Fruit fly (Drosophila melanogaster): ENCODE results near the gene Prosalpha6T.

The Prosalpha6T gene

DNA sequence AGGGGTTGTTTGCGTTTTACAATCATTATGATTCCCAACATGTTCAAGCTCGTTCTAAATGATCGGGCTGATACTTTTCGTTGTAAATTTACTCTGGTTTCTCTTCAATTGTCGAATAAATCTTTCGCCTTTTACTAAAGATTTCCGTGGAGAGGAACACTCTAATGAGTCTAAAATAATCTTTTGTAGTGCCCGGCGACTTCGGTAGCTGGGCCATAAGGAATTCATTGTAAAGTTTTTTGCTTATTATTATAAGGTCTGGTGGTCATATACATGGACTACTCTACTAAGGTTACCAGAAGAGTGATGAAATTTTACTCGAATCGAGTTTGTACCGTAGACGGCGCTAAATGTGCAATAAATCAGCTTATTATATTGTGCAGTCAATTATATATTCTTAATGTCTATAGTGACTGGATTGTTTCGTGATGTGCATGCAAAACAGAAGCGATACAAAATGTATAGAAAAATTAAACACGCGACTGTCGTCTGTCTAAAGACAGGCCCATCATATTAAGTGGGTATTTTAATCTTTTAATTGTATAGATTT lies 13.0 kb downstream of the Prosalpha6T start:
- TF ChIP-seq tj (GFP tag; optimal IDR thresholded peaks at IDR 0.05) = no peak
- TF ChIP-seq CG14711 (tag; optimal IDR thresholded peaks at IDR 0.05) = no peak
- no peak for TF ChIP-seq CG7101 (tag; optimal IDR thresholded peaks at IDR 0.05)
- TF ChIP-seq CG1620 (GFP tag; optimal IDR thresholded peaks at IDR 0.05) = no peak
- no peak for TF ChIP-seq Crg-1 (GFP tag; optimal IDR thresholded peaks at IDR 0.05)
- TF ChIP-seq cic (GFP tag; optimal IDR thresholded peaks at IDR 0.05) = no peak
- no peak for TF ChIP-seq kay (GFP tag; ENCODE audit: borderline replicate concordance)
- TF ChIP-seq Clk (GFP tag; optimal IDR thresholded peaks at IDR 0.05) = no peak
- TF ChIP-seq cnc (optimal IDR thresholded peaks at IDR 0.05) = no peak
- TF ChIP-seq CG33017 (tag; optimal IDR thresholded peaks at IDR 0.05) = no peak
- no peak for TF ChIP-seq Hr96 (GFP tag; optimal IDR thresholded peaks at IDR 0.05)

DNA sequence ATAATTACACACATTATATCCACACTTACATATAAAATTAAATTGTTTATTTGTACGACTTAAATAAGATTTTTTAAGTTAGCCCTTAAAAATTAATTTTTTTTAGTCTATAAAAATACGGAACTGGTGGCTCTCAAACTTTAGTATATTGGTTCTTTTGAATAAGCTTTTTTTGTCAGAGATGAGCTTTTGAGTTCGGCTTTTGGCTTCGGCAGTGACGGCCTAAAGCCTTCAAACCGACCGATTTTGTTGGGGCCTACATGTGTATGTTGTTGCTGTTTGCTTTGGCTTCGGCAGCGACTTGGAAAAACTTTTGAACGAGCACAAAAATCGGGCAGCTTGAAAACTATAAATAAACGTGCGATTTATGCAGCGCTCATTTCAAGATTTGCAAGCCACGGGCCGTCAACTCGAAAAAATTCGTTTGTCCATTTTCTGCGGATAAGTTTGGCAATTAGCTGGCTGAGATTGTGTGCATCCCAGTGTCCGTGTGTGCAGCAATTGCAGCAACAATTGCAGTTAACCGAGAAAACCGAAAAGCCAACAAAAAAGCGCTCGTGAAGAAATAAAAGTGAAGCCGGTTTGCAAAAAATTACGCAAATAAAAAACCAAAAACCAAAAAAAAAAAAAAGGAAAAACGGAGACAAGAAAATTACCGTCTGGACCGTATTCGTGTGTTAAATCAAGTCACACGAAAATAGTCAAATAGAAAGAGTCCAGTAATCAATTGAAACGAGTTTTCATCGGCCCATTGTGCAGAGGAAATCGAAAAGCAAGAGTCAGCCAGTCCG lies 14.2 kb downstream of the Prosalpha6T start, which contains the start of gene CG16820:
Gene CG16820 (plus strand): TSS at position 378 of the 791 bp plus-strand sequence.
- TF ChIP-seq kay (GFP tag; ENCODE audit: borderline replicate concordance) (peak; percentile 24), Clk (GFP tag; optimal IDR thresholded peaks at IDR 0.05) (no peak)

DNA sequence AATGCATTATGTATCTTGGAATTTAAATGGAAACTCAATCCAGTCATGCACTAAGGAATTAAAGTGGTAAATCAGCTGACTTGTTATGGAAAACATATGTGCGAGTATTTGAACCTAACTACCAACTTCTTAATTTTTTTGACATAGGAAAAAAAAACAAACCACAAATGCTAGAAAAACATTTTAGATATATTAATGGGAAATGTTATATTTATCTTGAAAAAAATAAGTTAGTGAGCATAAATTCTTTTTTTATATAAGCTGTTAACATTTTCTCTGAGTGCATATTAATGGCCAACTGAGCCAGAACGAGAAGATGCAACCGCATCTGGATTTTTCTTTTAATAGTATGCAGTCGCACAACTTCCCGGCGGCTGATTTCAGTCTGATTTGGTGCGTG lies 19.3 kb downstream of the Prosalpha6T start:
- no peak for TF ChIP-seq pad (GFP tag; optimal IDR thresholded peaks at IDR 0.05)
- no peak for TF ChIP-seq kay (GFP tag; ENCODE audit: borderline replicate concordance)
- TF ChIP-seq cnc (optimal IDR thresholded peaks at IDR 0.05) = no peak
- TF ChIP-seq CG7045 (GFP tag; optimal IDR thresholded peaks at IDR 0.05) = no peak
- no peak for TF ChIP-seq CG14711 (tag; optimal IDR thresholded peaks at IDR 0.05)
- no peak for TF ChIP-seq Mnt (GFP tag; optimal IDR thresholded peaks at IDR 0.05)
- no peak for TF ChIP-seq tj (GFP tag; optimal IDR thresholded peaks at IDR 0.05)
- TF ChIP-seq CG33017 (tag; optimal IDR thresholded peaks at IDR 0.05) = no peak
- TF ChIP-seq CG1620 (GFP tag; optimal IDR thresholded peaks at IDR 0.05) = no peak
- no peak for TF ChIP-seq CG11617 (GFP tag; optimal IDR thresholded peaks at IDR 0.05)
- TF ChIP-seq bab1 (GFP tag; optimal IDR thresholded peaks at IDR 0.05) = no peak
- no peak for TF ChIP-seq toe (GFP tag; optimal IDR thresholded peaks at IDR 0.05)
- no peak for TF ChIP-seq cic (GFP tag; optimal IDR thresholded peaks at IDR 0.05)
- TF ChIP-seq Clk (GFP tag; optimal IDR thresholded peaks at IDR 0.05) = no peak
- TF ChIP-seq CG7101 (tag; optimal IDR thresholded peaks at IDR 0.05) = no peak
- TF ChIP-seq Crg-1 (GFP tag; optimal IDR thresholded peaks at IDR 0.05) = no peak
- TF ChIP-seq Hr96 (GFP tag; optimal IDR thresholded peaks at IDR 0.05) = no peak
- TF ChIP-seq CG12768 (GFP tag; optimal IDR thresholded peaks at IDR 0.05) = no peak

DNA sequence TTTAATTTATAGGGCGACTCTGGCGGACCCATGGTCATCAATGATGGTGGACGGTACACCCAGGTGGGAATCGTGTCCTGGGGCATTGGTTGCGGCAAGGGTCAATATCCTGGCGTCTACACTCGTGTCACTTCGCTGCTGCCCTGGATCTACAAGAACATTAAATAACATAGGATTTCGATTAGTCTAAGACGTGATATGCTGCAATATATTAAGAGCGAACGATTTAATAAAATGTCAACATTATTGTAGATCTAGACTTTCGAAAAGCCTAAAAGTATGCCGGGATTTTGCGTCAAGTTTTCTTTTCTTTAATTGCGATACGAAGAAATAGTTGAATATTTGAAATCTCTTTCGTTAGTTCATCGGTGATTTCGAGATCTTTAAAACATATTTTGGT lies 25.3 kb downstream of the Prosalpha6T start, which contains the start of gene Naa20B:
Gene Naa20B (plus strand): TSS at position 301 of the 400 bp plus-strand sequence.
- no peak for TF ChIP-seq toe (GFP tag; optimal IDR thresholded peaks at IDR 0.05)
- no peak for TF ChIP-seq CG11617 (GFP tag; optimal IDR thresholded peaks at IDR 0.05)
- no peak for TF ChIP-seq pad (GFP tag; optimal IDR thresholded peaks at IDR 0.05)
- TF ChIP-seq cic (GFP tag; optimal IDR thresholded peaks at IDR 0.05) = no peak
- no peak for TF ChIP-seq CG1620 (GFP tag; optimal IDR thresholded peaks at IDR 0.05)
- TF ChIP-seq CG7045 (GFP tag; optimal IDR thresholded peaks at IDR 0.05) = no peak
- TF ChIP-seq Clk (GFP tag; optimal IDR thresholded peaks at IDR 0.05) = no peak
- no peak for TF ChIP-seq CG14711 (tag; optimal IDR thresholded peaks at IDR 0.05)
- TF ChIP-seq Mnt (GFP tag; optimal IDR thresholded peaks at IDR 0.05) = no peak
- no peak for TF ChIP-seq CG33017 (tag; optimal IDR thresholded peaks at IDR 0.05)
- no peak for TF ChIP-seq CG5204 (GFP tag; optimal IDR thresholded peaks at IDR 0.05)
- no peak for TF ChIP-seq Hr96 (GFP tag; optimal IDR thresholded peaks at IDR 0.05)
- TF ChIP-seq CG12768 (GFP tag; optimal IDR thresholded peaks at IDR 0.05) = no peak
- no peak for TF ChIP-seq kay (GFP tag; ENCODE audit: borderline replicate concordance)
- no peak for TF ChIP-seq bab1 (GFP tag; optimal IDR thresholded peaks at IDR 0.05)
- TF ChIP-seq Crg-1 (GFP tag; optimal IDR thresholded peaks at IDR 0.05) = no peak
- TF ChIP-seq ovo (GFP tag; optimal IDR thresholded peaks at IDR 0.05) = no peak
- TF ChIP-seq tj (GFP tag; optimal IDR thresholded peaks at IDR 0.05) = no peak

DNA sequence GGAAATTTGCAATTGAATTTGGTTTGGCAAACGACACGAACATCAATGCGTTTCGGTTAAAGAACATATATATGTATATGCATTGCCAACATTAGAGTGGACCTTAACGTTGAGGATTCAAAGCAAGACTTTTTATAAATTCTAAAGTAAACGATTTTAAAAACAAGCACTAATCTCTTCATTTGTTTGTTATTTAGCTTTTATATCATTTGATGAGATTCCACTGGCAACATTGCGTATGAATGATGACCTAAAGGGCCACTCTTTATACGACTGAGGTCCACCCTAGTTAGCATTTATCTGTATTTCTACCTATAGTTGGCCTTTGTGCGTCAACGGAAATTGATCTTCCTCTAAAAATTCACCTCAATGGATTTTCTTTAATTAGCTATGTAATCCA lies 26.9 kb downstream of the Prosalpha6T start:
- TF ChIP-seq CG7045 (GFP tag; optimal IDR thresholded peaks at IDR 0.05) = no peak
- TF ChIP-seq cnc (optimal IDR thresholded peaks at IDR 0.05) = no peak
- TF ChIP-seq CG5204 (GFP tag; optimal IDR thresholded peaks at IDR 0.05) = no peak
- TF ChIP-seq CG1620 (GFP tag; optimal IDR thresholded peaks at IDR 0.05) = no peak
- TF ChIP-seq Crg-1 (GFP tag; optimal IDR thresholded peaks at IDR 0.05) = no peak
- no peak for TF ChIP-seq tj (GFP tag; optimal IDR thresholded peaks at IDR 0.05)
- no peak for TF ChIP-seq CG12768 (GFP tag; optimal IDR thresholded peaks at IDR 0.05)
- TF ChIP-seq cic (GFP tag; optimal IDR thresholded peaks at IDR 0.05) = no peak
- no peak for TF ChIP-seq Clk (GFP tag; optimal IDR thresholded peaks at IDR 0.05)
- TF ChIP-seq Hr96 (GFP tag; optimal IDR thresholded peaks at IDR 0.05) = no peak
- no peak for TF ChIP-seq bab1 (GFP tag; optimal IDR thresholded peaks at IDR 0.05)
- no peak for TF ChIP-seq CG11617 (GFP tag; optimal IDR thresholded peaks at IDR 0.05)
- no peak for TF ChIP-seq Mnt (GFP tag; optimal IDR thresholded peaks at IDR 0.05)
- TF ChIP-seq CG33017 (tag; optimal IDR thresholded peaks at IDR 0.05) = no peak
- TF ChIP-seq ovo (GFP tag; optimal IDR thresholded peaks at IDR 0.05) = no peak
- no peak for TF ChIP-seq pad (GFP tag; optimal IDR thresholded peaks at IDR 0.05)
- no peak for TF ChIP-seq toe (GFP tag; optimal IDR thresholded peaks at IDR 0.05)
- no peak for TF ChIP-seq kay (GFP tag; ENCODE audit: borderline replicate concordance)
- TF ChIP-seq CG14711 (tag; optimal IDR thresholded peaks at IDR 0.05) = no peak
- no peak for TF ChIP-seq CG7101 (tag; optimal IDR thresholded peaks at IDR 0.05)

DNA sequence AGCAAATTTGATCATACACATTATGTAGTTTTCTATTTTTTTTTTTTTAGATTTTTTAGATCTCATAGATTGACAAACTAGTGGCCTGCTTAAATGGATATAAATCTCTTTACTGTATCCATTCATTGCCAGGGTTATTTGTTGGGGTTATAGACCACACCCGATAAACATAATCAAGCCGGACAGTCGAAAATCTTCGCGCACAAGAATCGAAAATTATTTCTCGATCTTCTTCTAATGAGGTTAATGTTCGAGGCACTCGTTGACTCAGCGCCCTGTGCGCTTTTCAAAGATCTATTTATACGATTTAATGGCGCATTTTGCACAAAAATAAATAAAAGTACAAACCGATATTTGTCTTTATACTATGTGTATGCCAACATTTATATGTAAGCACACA lies 27.8 kb downstream of the Prosalpha6T start, which contains the start of gene CG31730:
Gene CG31730 (minus strand): TSS at position 101 of the 400 bp plus-strand sequence.
- TF ChIP-seq Crg-1 (GFP tag; optimal IDR thresholded peaks at IDR 0.05) = no peak
- no peak for TF ChIP-seq CG33017 (tag; optimal IDR thresholded peaks at IDR 0.05)
- TF ChIP-seq CG1620 (GFP tag; optimal IDR thresholded peaks at IDR 0.05) = no peak
- no peak for TF ChIP-seq CG7045 (GFP tag; optimal IDR thresholded peaks at IDR 0.05)
- TF ChIP-seq bab1 (GFP tag; optimal IDR thresholded peaks at IDR 0.05) = no peak
- TF ChIP-seq Clk (GFP tag; optimal IDR thresholded peaks at IDR 0.05) = no peak
- TF ChIP-seq cic (GFP tag; optimal IDR thresholded peaks at IDR 0.05) = no peak
- TF ChIP-seq kay (GFP tag; ENCODE audit: borderline replicate concordance) = no peak
- TF ChIP-seq CG5204 (GFP tag; optimal IDR thresholded peaks at IDR 0.05) = no peak
- TF ChIP-seq CG7101 (tag; optimal IDR thresholded peaks at IDR 0.05) = no peak
- TF ChIP-seq CG12768 (GFP tag; optimal IDR thresholded peaks at IDR 0.05) = no peak
- no peak for TF ChIP-seq Mnt (GFP tag; optimal IDR thresholded peaks at IDR 0.05)
- no peak for TF ChIP-seq cnc (optimal IDR thresholded peaks at IDR 0.05)
- no peak for TF ChIP-seq Hr96 (GFP tag; optimal IDR thresholded peaks at IDR 0.05)
- no peak for TF ChIP-seq toe (GFP tag; optimal IDR thresholded peaks at IDR 0.05)
- no peak for TF ChIP-seq CG14711 (tag; optimal IDR thresholded peaks at IDR 0.05)
- no peak for TF ChIP-seq pad (GFP tag; optimal IDR thresholded peaks at IDR 0.05)
- TF ChIP-seq CG11617 (GFP tag; optimal IDR thresholded peaks at IDR 0.05) = no peak

Data from whole organism, adult.